Worm (Caenorhabditis elegans) whole organism, young adult: ENCODE results near the gene Y38F2AR.10.

Experiments
- B0261.1 ChIP-seq: sonication (generic microtip); optimal IDR thresholded peaks from 2 replicates; lab custom pipeline; 2016; ENCODE audit warnings: mild to moderate bottlenecking, missing genetic modification characterization, moderate library complexity, missing compliant biosample characterization
- F10E7.11 ChIP-seq: sonication (generic microtip); optimal IDR thresholded peaks from 2 replicates; lab custom pipeline; 2017; ENCODE audit warnings: mild to moderate bottlenecking, missing genetic modification characterization, moderate library complexity, missing compliant biosample characterization
- F22D6.2 ChIP-seq: sonication (generic microtip); optimal IDR thresholded peaks from 2 replicates; lab custom pipeline; 2016; ENCODE audit warnings: mild to moderate bottlenecking, missing genetic modification characterization, missing compliant biosample characterization
- F23B12.7 ChIP-seq: sonication (generic microtip); optimal IDR thresholded peaks from 2 replicates; lab custom pipeline; 2017; ENCODE audit warnings: missing genetic modification characterization, mild to moderate bottlenecking, missing compliant biosample characterization, antibody characterized with exemption, moderate library complexity; ENCODE audit not compliant: insufficient read depth
- F33H1.4 ChIP-seq: fragments of 200-800 bp; sonication (Bioruptor generic); IDR thresholded peaks from 2 replicates; pipeline ENCODE4 v1.3.6; 2022; ENCODE audit warnings: missing genetic modification reagents, missing genetic modification characterization, missing compliant biosample characterization
- F55B11.4 ChIP-seq: sonication (generic microtip); optimal IDR thresholded peaks from 2 replicates; lab custom pipeline; 2016; ENCODE audit warnings: missing compliant biosample characterization, missing genetic modification characterization, borderline replicate concordance; ENCODE audit not compliant: insufficient read depth
- F57C9.4 ChIP-seq: sonication (generic microtip); optimal IDR thresholded peaks from 2 replicates; lab custom pipeline; 2017; ENCODE audit warnings: mild to moderate bottlenecking, missing genetic modification characterization, missing compliant biosample characterization
- T26A5.8 ChIP-seq: sonication (generic microtip); optimal IDR thresholded peaks from 2 replicates; lab custom pipeline; 2016; ENCODE audit warnings: missing genetic modification characterization, missing compliant biosample characterization
- Y56A3A.18 ChIP-seq: fragments of 200-800 bp; sonication (Bioruptor generic); IDR thresholded peaks from 2 replicates; pipeline ENCODE4 v1.3.6; 2022; ENCODE audit warnings: missing genetic modification reagents, missing genetic modification characterization, missing compliant biosample characterization
- aptf-2 ChIP-seq: fragments of 200-800 bp; sonication (Bioruptor generic); conservative IDR thresholded peaks from 2 replicates; pipeline ENCODE4 v1.3.6; 2022; ENCODE audit warnings: missing genetic modification reagents, missing genetic modification characterization, missing compliant biosample characterization
- aptf-3 ChIP-seq: fragments of 200-800 bp; sonication (Bioruptor generic); IDR thresholded peaks from 2 replicates; pipeline ENCODE4 v1.3.6; 2022; ENCODE audit warnings: missing genetic modification characterization, missing compliant biosample characterization
- attf-5 ChIP-seq: fragments of 200-800 bp; sonication (Bioruptor generic); optimal IDR thresholded peaks from 2 replicates; lab custom pipeline; 2018; ENCODE audit warnings: mild to moderate bottlenecking, missing genetic modification characterization, missing compliant biosample characterization
- bed-1 ChIP-seq: fragments of 200-800 bp; sonication (Bioruptor generic); IDR thresholded peaks from 2 replicates; pipeline ENCODE4 v1.3.6; 2022; ENCODE audit warnings: missing genetic modification reagents, missing genetic modification characterization, missing compliant biosample characterization
- bed-2 ChIP-seq: fragments of 200-800 bp; sonication (Bioruptor generic); IDR thresholded peaks from 2 replicates; pipeline ENCODE4 v1.3.6; 2022; ENCODE audit warnings: missing genetic modification reagents, missing genetic modification characterization, missing compliant biosample characterization
- dpff-1 ChIP-seq: sonication (generic microtip); optimal IDR thresholded peaks from 2 replicates; lab custom pipeline; 2017; ENCODE audit warnings: mild to moderate bottlenecking, missing genetic modification characterization, missing compliant biosample characterization
- egl-44 ChIP-seq: fragments of 200-800 bp; sonication (Bioruptor generic); IDR thresholded peaks from 2 replicates; pipeline ENCODE4 v1.3.6; 2022; ENCODE audit warnings: missing genetic modification reagents, missing genetic modification characterization, missing compliant biosample characterization
- gei-17 ChIP-seq: fragments of 200-800 bp; sonication (Bioruptor generic); optimal IDR thresholded peaks from 2 replicates; lab custom pipeline; 2018; ENCODE audit warnings: mild to moderate bottlenecking, missing genetic modification characterization, missing compliant biosample characterization
- hlh-12 ChIP-seq: sonication (generic microtip); optimal IDR thresholded peaks from 2 replicates; lab custom pipeline; 2016; ENCODE audit warnings: missing genetic modification characterization, missing compliant biosample characterization
- hrde-1 ChIP-seq: sonication (generic microtip); optimal IDR thresholded peaks from 2 replicates; lab custom pipeline; 2016; ENCODE audit warnings: missing genetic modification characterization, mild to moderate bottlenecking, missing compliant biosample characterization, moderate library complexity, missing genotype, missing genetic modification reagents, borderline replicate concordance
- let-526 ChIP-seq: fragments of 200-800 bp; sonication (Bioruptor generic); IDR thresholded peaks from 2 replicates; pipeline ENCODE4 v1.3.6; 2022; ENCODE audit warnings: missing genetic modification reagents, missing genetic modification characterization, missing compliant biosample characterization
- lin-35 ChIP-seq, 3 experiments: fragments of 150-350 bp in 2 of 3; sonication (generic microtip) in 1 of 3; optimal IDR thresholded peaks; 2 replicates each; lab custom pipeline; 2014 to 2018; ENCODE audit warnings: missing biosample characterization in 3 of 3, missing genetic modification characterization in 3 of 3, missing genetic modification reagents in 3 of 3
- lin-40 ChIP-seq: sonication (generic microtip); optimal IDR thresholded peaks from 2 replicates; lab custom pipeline; 2016; ENCODE audit warnings: missing genetic modification characterization, mild to moderate bottlenecking, missing compliant biosample characterization, missing genotype, missing genetic modification reagents
- lin-54 ChIP-seq: fragments of 200-800 bp; sonication (Bioruptor generic); optimal IDR thresholded peaks from 2 replicates; lab custom pipeline; 2018; ENCODE audit warnings: mild to moderate bottlenecking, missing genetic modification characterization, missing compliant biosample characterization
- lir-1 ChIP-seq: fragments of 200-800 bp; sonication (Bioruptor generic); conservative IDR thresholded peaks from 2 replicates; pipeline ENCODE4 v1.3.6; 2022; ENCODE audit warnings: missing genetic modification reagents, missing genetic modification characterization, missing compliant biosample characterization
- lsl-1 ChIP-seq: fragments of 200-800 bp; sonication (Bioruptor generic); optimal IDR thresholded peaks from 2 replicates; lab custom pipeline; 2018; ENCODE audit warnings: mild to moderate bottlenecking, missing genetic modification characterization, moderate library complexity, missing compliant biosample characterization
- madf-10 ChIP-seq: sonication (generic microtip); optimal IDR thresholded peaks from 2 replicates; lab custom pipeline; 2016; ENCODE audit warnings: mild to moderate bottlenecking, missing genetic modification characterization, missing compliant biosample characterization
- mcd-1 ChIP-seq: fragments of 200-800 bp; sonication (Bioruptor generic); IDR thresholded peaks from 2 replicates; pipeline ENCODE4 v1.3.6; 2022; ENCODE audit warnings: missing genetic modification reagents, missing genetic modification characterization, missing compliant biosample characterization
- nhr-179 ChIP-seq: sonication (generic microtip); optimal IDR thresholded peaks from 2 replicates; lab custom pipeline; 2016; ENCODE audit warnings: mild to moderate bottlenecking, missing genetic modification characterization, missing compliant biosample characterization
- nhr-90 ChIP-seq: sonication (generic microtip); optimal IDR thresholded peaks from 2 replicates; lab custom pipeline; 2016; ENCODE audit warnings: missing genotype, mild to moderate bottlenecking, missing genetic modification characterization, missing compliant biosample characterization
- pbrm-1 ChIP-seq: fragments of 200-800 bp; sonication (Bioruptor generic); IDR thresholded peaks from 2 replicates; pipeline ENCODE4 v1.3.6; 2022; ENCODE audit warnings: missing genetic modification reagents, missing genetic modification characterization, missing compliant biosample characterization
- rcor-1 ChIP-seq: fragments of 200-800 bp; sonication (Bioruptor generic); IDR thresholded peaks from 2 replicates; pipeline ENCODE4 v1.3.6; 2022; ENCODE audit warnings: missing genetic modification reagents, missing genetic modification characterization, missing compliant biosample characterization
- repo-1 ChIP-seq: sonication (generic microtip); optimal IDR thresholded peaks from 2 replicates; lab custom pipeline; 2017; ENCODE audit warnings: mild to moderate bottlenecking, missing genetic modification characterization, missing compliant biosample characterization
- rpc-1 ChIP-seq, 2 experiments: fragments of 150-350 bp in 1 of 2; sonication (generic microtip) in 1 of 2; optimal IDR thresholded peaks; 2 replicates each; lab custom pipeline; 2014 to 2018; ENCODE audit warnings: missing biosample characterization in 1 of 2, missing genetic modification characterization in 1 of 2, missing genetic modification reagents in 1 of 2, missing genotype in 1 of 2
- sea-2 ChIP-seq: fragments of 200-800 bp; sonication (Bioruptor generic); IDR thresholded peaks from 2 replicates; pipeline ENCODE4 v1.3.6; 2022; ENCODE audit warnings: missing genetic modification characterization, missing compliant biosample characterization
- snpc-1.1 ChIP-seq: sonication (generic microtip); optimal IDR thresholded peaks from 2 replicates; lab custom pipeline; 2017; ENCODE audit warnings: missing genetic modification characterization, mild to moderate bottlenecking, missing compliant biosample characterization, antibody characterized with exemption, moderate library complexity, missing genotype, missing genetic modification reagents; ENCODE audit not compliant: insufficient read depth
- snpc-3.4 ChIP-seq: sonication (generic microtip); optimal IDR thresholded peaks from 2 replicates; lab custom pipeline; 2017; ENCODE audit warnings: missing genetic modification characterization, mild to moderate bottlenecking, missing compliant biosample characterization, antibody characterized with exemption, moderate library complexity, missing genotype, missing genetic modification reagents
- unc-62 ChIP-seq: fragments of 150-350 bp; optimal IDR thresholded peaks from 2 replicates; lab custom pipeline; 2014; ENCODE audit warnings: missing biosample characterization, missing genetic modification reagents, missing genetic modification characterization
- ztf-18 ChIP-seq: sonication (generic microtip); optimal IDR thresholded peaks from 2 replicates; lab custom pipeline; 2016; ENCODE audit warnings: missing genotype, mild to moderate bottlenecking, missing genetic modification characterization, missing compliant biosample characterization
- ztf-22 ChIP-seq: fragments of 200-800 bp; sonication (Bioruptor generic); optimal IDR thresholded peaks from 2 replicates; lab custom pipeline; 2018; ENCODE audit warnings: mild to moderate bottlenecking, missing genetic modification characterization, moderate library complexity, missing compliant biosample characterization

The Y38F2AR.10 gene

DNA sequence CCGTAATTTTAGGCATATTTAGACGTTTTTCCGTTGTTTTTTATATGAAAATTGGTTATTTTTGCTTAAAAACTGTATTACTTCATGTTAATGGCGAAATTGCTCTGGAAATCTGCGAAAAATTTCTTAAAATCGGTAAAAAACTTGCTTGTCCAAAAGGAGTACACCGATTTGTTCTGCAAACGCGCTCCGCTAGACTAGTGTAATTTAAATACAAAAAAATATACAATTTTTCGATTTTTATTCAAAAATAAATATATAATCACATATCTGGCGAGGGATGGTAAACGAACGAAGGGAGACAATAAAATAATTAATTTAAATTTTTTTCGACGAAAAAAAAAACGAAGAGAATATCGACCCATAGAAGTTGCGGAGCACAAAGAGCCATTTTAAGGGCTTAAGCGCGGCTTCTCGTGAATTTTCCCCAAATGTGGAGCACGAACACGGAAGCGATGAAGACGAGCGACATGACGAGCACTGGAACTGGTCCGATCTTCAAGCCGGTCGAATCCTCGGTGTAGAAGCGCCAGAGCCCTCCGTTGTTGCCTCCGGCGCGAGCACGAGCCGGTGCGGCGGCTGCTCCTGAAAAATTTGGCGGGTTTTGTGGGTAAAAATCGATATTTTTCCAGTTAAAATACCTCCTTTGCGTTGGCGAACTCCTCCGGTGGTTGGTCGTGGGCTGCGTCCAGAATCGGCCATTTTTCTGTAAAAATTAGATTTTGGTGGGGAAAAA, 11.2 kb downstream of the Y38F2AR.10 start, which contains the start of gene sec-61.B (continued):
- TF ChIP-seq Y56A3A.18: peak; percentile 69; the same call in 1 of the 2 replicates

DNA sequence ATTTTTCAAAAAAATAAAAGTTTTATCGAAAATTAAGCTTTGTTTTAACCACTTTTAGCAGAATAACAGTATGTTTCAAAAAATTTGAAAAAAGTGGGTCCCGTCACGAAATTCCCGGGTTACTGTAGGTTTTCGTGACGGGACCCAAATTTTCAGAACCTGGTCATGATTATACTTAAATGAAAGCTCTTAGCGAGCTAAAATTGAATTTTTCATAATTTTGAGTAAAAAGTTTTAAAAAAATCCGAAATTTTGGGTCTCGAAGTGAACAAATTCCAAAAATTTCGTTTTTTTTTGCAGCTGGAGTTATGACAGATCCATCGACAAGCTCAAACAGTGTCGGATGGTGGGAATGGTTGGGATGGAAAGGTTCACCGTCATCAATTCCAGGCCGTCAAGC, 15.6 kb downstream of the Y38F2AR.10 start, which contains the start of gene Y38F2AR.3:
Gene Y38F2AR.3, plus strand, starts transcription at position 301 of the 400 bp plus-strand sequence.
- TF ChIP-seq rcor-1: no peak
- TF ChIP-seq sea-2: no peak
- TF ChIP-seq F55B11.4 (tag; lab: Kevin White, UChicago): no peak
- TF ChIP-seq hlh-12 (tag; lab: Kevin White, UChicago): no peak
- TF ChIP-seq lin-40 (tag; lab: Kevin White, UChicago): no peak
- TF ChIP-seq aptf-3 (GFP tag; lab: Robert Waterston, UW): no peak
- no peak for TF ChIP-seq lsl-1 (GFP tag; lab: Kevin White, UChicago)
- TF ChIP-seq gei-17 (GFP tag; lab: Kevin White, UChicago): no peak
- no peak for TF ChIP-seq T26A5.8
- TF ChIP-seq madf-10 (tag; lab: Kevin White, UChicago): no peak
- no peak for TF ChIP-seq rpc-1 (optimal IDR thresholded peaks at IDR 0.05; lab: Kevin White, UChicago)
- no peak for TF ChIP-seq rpc-1 (tag; optimal IDR thresholded peaks at IDR 0.05; lab: Kevin White, UChicago)
- no peak for TF ChIP-seq nhr-90 (tag; lab: Kevin White, UChicago)
- no peak for TF ChIP-seq snpc-1.1 (tag; lab: Kevin White, UChicago)
- no peak for TF ChIP-seq lir-1 (GFP tag; lab: Robert Waterston, UW)
- no peak for TF ChIP-seq B0261.1 (tag; lab: Kevin White, UChicago)
- TF ChIP-seq hrde-1 (tag; lab: Kevin White, UChicago): no peak
- TF ChIP-seq aptf-2 (GFP tag; lab: Robert Waterston, UW): no peak

- peak; percentile 56 for TF ChIP-seq lin-40 (tag; lab: Kevin White, UChicago)
- no peak for TF ChIP-seq snpc-3.4
- TF ChIP-seq madf-10 (tag; lab: Kevin White, UChicago): no peak
- TF ChIP-seq F33H1.4 (GFP tag; lab: Robert Waterston, UW): no peak
- peak; percentile 52 for TF ChIP-seq lin-54 (GFP tag; lab: Kevin White, UChicago)
- TF ChIP-seq F57C9.4 (tag; lab: Kevin White, UChicago): no peak
- no peak for TF ChIP-seq nhr-179 (tag; lab: Kevin White, UChicago)
- TF ChIP-seq bed-2 (GFP tag; lab: Robert Waterston, UW): no peak
- peak; percentile 20 for TF ChIP-seq lsl-1 (GFP tag; lab: Kevin White, UChicago)
- TF ChIP-seq let-526 (GFP tag; lab: Robert Waterston, UW): no peak
- TF ChIP-seq unc-62 (GFP tag; lab: Kevin White, UChicago): no peak
- TF ChIP-seq F22D6.2: no peak
- no peak for TF ChIP-seq F10E7.11
- TF ChIP-seq ztf-22 (GFP tag; lab: Kevin White, UChicago): no peak
- TF ChIP-seq bed-1: no peak
- TF ChIP-seq ztf-18 (tag; lab: Kevin White, UChicago): peak; percentile 92
- TF ChIP-seq egl-44 (GFP tag; lab: Robert Waterston, UW): no peak
- no peak for TF ChIP-seq dpff-1 (tag; lab: Kevin White, UChicago)
- peak; percentile 71 for TF ChIP-seq mcd-1 (GFP tag; lab: Robert Waterston, UW)
- peak; percentile 9 for TF ChIP-seq F23B12.7 (tag; lab: Kevin White, UChicago)
- TF ChIP-seq lin-35 (GFP tag; optimal IDR thresholded peaks at IDR 0.05; lab: Kevin White, UChicago): peak in 1 of 3 experiments; percentile 50
- peak; percentile 16 for TF ChIP-seq repo-1
- TF ChIP-seq pbrm-1: 0 out of 2 replicates have a peak, but pooled peaks have one; percentile 13
- TF ChIP-seq attf-5 (GFP tag; lab: Kevin White, UChicago): no peak
- TF ChIP-seq nhr-90 (tag; lab: Kevin White, UChicago): no peak
Measured at ce11 chrIV:2348862-2349321, 50.4 kb downstream of the Y38F2AR.10 start, which contains the start of the genes ppgn-1 and tftc-1. Gene ppgn-1, minus strand, starts transcription at chrIV:2348912. Gene tftc-1, plus strand, starts transcription at chrIV:2349271.
